Fruit fly (Drosophila melanogaster): Measurements from ENCODE around the gene CCT1.

CCT1 gene

DNA sequence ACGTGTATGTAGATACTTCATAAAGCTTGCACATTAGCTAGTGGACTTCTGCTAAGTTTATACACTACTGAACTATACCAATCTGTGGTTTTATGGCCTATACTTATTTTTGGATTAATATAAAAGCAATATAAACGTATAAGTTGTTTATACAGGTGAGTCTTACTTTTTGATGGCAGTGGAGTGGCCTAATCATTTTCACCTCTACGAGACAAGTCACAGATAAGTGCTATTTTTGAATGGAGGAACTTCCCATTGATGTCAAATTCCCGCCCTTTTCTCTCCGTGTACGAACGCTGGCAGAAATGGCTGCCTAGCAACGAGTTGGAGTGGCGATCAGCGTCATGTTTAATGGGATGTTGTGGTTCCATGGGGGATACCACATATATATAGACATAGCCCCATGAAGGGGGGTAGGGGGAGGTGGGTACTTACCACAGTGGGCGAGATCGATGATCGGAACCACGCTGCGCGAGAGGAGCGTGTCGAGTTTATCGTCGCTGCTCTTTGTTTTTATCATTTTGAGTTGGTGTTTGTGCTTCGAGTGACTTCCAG lies 35.2 kb upstream of the CCT1 start (continued):
- 0 out of 3 replicates have a peak, but pooled peaks have one; percentile 28 for TF ChIP-seq Mrtf (GFP tag; IDR thresholded peaks at IDR 0.05)

DNA sequence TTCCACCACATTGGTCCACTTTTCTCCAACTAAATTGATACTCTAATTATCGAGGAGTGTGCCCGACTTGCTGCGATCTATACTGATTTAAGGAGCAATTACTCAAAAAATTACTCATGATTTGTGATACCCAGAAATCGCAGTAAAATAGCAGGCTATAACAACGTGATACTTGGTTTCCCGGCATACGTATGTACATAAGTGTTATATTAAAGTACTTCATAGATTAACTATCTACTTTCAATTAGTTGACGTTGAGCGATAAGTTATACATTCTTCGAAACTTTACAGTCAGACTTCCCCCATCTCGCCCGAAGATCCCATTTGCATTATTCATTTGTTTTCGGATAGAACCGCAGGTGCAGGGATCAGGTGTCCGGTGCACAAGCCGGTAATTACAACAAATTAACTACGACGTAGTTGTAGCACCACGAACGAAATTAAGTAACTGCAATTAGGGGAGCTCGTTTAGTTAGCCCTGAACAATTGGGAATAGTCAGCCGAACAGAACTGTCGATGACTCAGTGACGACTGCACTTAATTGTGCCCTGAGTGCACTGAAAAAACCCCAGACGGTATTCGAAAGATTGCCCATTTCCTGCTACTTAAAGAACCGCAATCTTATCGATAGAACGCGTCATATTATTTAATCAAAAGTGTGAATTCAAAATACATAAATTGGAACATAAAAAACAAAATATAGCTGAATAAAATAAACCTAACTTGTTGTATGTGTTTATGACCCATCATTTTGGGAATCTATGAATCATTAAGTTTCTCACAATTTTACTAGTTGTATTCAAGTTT lies 34.5 kb upstream of the CCT1 start:
- TF ChIP-seq CG17802 (tag; optimal IDR thresholded peaks at IDR 0.05) (no peak), Lpt (GFP tag; optimal IDR thresholded peaks at IDR 0.05) (no peak), dmrt99B (tag; optimal IDR thresholded peaks at IDR 0.05) (peak; percentile 21), Gsc (GFP tag; IDR thresholded peaks at IDR 0.05) (no peak), CG16863 (GFP tag; optimal IDR thresholded peaks at IDR 0.05) (no peak), E2f2 (GFP tag; IDR thresholded peaks at IDR 0.05) (no peak), CG9437 (GFP tag; optimal IDR thresholded peaks at IDR 0.05) (peak; percentile 36), CG17328 (GFP tag; IDR thresholded peaks at IDR 0.05) (peak; percentile 5; the same call in 1 of the 2 replicates), CG5245 (GFP tag; optimal IDR thresholded peaks at IDR 0.05) (no peak), CG42726 (GFP tag; IDR thresholded peaks at IDR 0.05; ENCODE audit: partially characterized antibody) (no peak), CG18262 (tag; optimal IDR thresholded peaks at IDR 0.05) (no peak), Drgx (GFP tag; IDR thresholded peaks at IDR 0.05) (no peak), Hey (tag; optimal IDR thresholded peaks at IDR 0.05) (peak; percentile 56), CG4328 (GFP tag; optimal IDR thresholded peaks at IDR 0.05) (no peak), CG11696 (GFP tag; IDR thresholded peaks at IDR 0.05) (0 out of 2 replicates have a peak, but pooled peaks have one; percentile 22), sens (GFP tag) (peak; percentile 64), sisA (GFP tag; IDR thresholded peaks at IDR 0.05) (peak; percentile 16; the same call in 1 of the 2 replicates), CG10366 (GFP tag; IDR thresholded peaks at IDR 0.05) (no peak), prd (optimal IDR thresholded peaks at IDR 0.05) (no peak), prd (GFP tag; IDR thresholded peaks at IDR 0.05) (no peak), lola (GFP tag; optimal IDR thresholded peaks at IDR 0.05) (peak in 1 of 3 experiments; percentile 36), Sox100B (GFP tag; optimal IDR thresholded peaks at IDR 0.05) (no peak), Blimp-1 (GFP tag; optimal IDR thresholded peaks at IDR 0.05) (no peak), CG9797 (GFP tag; optimal IDR thresholded peaks at IDR 0.05) (no peak), bbx (GFP tag; IDR thresholded peaks at IDR 0.05; ENCODE audit: partially characterized antibody) (no peak), trem (tag; optimal IDR thresholded peaks at IDR 0.05) (no peak), CG2889 (GFP tag; IDR thresholded peaks at IDR 0.05) (no peak), Meics (GFP tag; optimal IDR thresholded peaks at IDR 0.05) (peak; percentile 0), bsh (GFP tag; optimal IDR thresholded peaks at IDR 0.05) (peak in 1 of 2 experiments; percentile 25), CG16813 (GFP tag; IDR thresholded peaks at IDR 0.05; ENCODE audit: partially characterized antibody) (no peak), fru (optimal IDR thresholded peaks at IDR 0.05) (no peak), CoRest (tag; optimal IDR thresholded peaks at IDR 0.05) (peak; percentile 27), exex (tag; optimal IDR thresholded peaks at IDR 0.05) (peak; percentile 92), CG10462 (GFP tag; optimal IDR thresholded peaks at IDR 0.05) (no peak), CG4617 (GFP tag; optimal IDR thresholded peaks at IDR 0.05; ENCODE audit: borderline replicate concordance) (no peak), CG13123 (GFP tag; optimal IDR thresholded peaks at IDR 0.05) (no peak), dpn (GFP tag; optimal IDR thresholded peaks at IDR 0.05) (no peak), CG34422 (GFP tag; IDR thresholded peaks at IDR 0.05) (0 out of 3 replicates have a peak, but pooled peaks have one; percentile 7), Nf-YC (tag; optimal IDR thresholded peaks at IDR 0.05) (no peak), CG6854 (GFP tag; optimal IDR thresholded peaks at IDR 0.05) (peak; percentile 11), Bdp1 (GFP tag; optimal IDR thresholded peaks at IDR 0.05) (no peak), CG18011 (GFP tag; optimal IDR thresholded peaks at IDR 0.05) (no peak), eve (GFP tag; optimal IDR thresholded peaks at IDR 0.05) (peak in 1 of 2 experiments; percentile 69), dmrt11E (tag; optimal IDR thresholded peaks at IDR 0.05) (no peak), chinmo (GFP tag; IDR thresholded peaks at IDR 0.05; ENCODE audit: partially characterized antibody) (0 out of 4 replicates have a peak, but pooled peaks have one; percentile 15)
